Fruit fly (Drosophila melanogaster): ENCODE results near the gene CG15535.

- TF ChIP-seq D1 (tag; optimal IDR thresholded peaks at IDR 0.05) (no peak), Pif1A (GFP tag; optimal IDR thresholded peaks at IDR 0.05) (peak; percentile 41)
These were observed 9.9 kb downstream of the CG15535 start for dm6 chr3R:30413795-30414194.

All from whole organism, pupa.